Fruit fly (Drosophila melanogaster): ENCODE measurements around the gene CG17361.

CG17361 gene

DNA sequence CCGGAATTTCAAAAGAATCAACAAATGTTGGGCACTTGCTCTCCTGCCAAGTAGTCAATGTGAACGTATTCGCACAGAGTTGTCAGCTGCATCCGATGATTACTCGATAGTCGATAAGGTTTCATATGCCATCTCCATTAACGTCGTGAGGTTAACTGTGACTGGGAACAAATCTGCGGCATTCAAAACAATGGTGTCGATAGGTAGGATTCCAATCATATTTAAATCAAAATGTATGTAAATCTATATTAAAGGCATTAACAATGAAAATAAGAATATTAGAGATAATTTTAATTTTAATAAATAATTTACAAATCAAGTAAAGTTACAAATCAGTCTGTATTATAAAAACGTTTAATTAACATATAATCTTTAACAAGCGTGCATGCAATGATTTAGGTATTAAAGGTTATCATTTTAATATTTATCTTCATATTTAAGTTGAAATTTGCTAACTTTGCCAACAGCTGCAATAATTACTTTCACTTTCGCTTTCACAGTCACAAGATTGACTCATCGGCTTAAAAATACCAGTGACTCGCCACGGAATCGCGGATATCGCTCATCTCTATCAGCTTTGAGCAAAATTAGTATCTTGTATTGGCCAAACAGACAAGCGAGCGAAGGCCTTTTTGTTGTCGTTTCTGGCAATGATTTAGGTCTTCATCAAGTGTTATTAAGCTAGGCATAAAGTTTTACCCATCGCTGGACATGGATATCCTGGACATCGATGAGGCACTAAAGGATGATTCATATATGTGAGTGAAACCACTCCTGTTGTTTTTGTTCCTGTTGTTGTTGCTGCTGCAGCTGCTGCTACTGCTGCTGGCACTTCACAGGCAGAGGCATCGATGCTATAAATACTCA is 32.1 kb upstream of the CG17361 start, which contains the start of the genes Meics, Nxf3 and ssp2 (continued):
- TF ChIP-seq Med (GFP tag) (peak; percentile 84), Rfx (GFP tag; IDR thresholded peaks at IDR 0.05) (peak; percentile 71), grau (tag; optimal IDR thresholded peaks at IDR 0.05) (peak; percentile 13), ab (GFP tag; optimal IDR thresholded peaks at IDR 0.05) (no peak), emc (GFP tag; optimal IDR thresholded peaks at IDR 0.05) (no peak), CG5245 (GFP tag; optimal IDR thresholded peaks at IDR 0.05) (no peak), Asciz (GFP tag; optimal IDR thresholded peaks at IDR 0.05) (no peak), CG17361 (GFP tag; IDR thresholded peaks at IDR 0.05) (no peak; the same call in 2 of the 3 replicates), gce (GFP tag; IDR thresholded peaks at IDR 0.05) (no peak), BEAF-32 (GFP tag; optimal IDR thresholded peaks at IDR 0.05) (peak; percentile 85), CG7963 (GFP tag; IDR thresholded peaks at IDR 0.05; ENCODE audit: partially characterized antibody) (peak; percentile 65), fd96Cb (tag; optimal IDR thresholded peaks at IDR 0.05) (no peak), CG3838 (GFP tag; optimal IDR thresholded peaks at IDR 0.05) (no peak), Rx (GFP tag; IDR thresholded peaks at IDR 0.05) (peak; percentile 3; the same call in 1 of the 2 replicates), E2f2 (GFP tag; IDR thresholded peaks at IDR 0.05) (peak; percentile 35), Usf (GFP tag; optimal IDR thresholded peaks at IDR 0.05) (no peak)

DNA sequence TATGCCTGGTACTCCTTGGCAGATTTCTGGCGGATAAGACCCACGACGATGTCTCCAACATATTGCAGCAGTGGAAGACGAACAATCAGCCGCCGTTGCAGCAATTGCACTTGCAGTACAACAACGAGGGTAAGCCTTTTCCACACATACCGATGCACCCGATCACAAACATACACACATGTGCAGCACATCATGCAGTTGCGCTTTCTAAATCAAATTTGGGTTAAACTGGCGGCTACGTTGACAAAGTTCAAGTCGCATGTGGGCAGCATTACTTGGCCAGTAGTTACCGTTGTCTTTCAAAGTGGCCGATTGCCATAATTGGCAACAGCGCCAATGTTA is 31.5 kb upstream of the CG17361 start:
- TF ChIP-seq CG3065 (GFP tag; optimal IDR thresholded peaks at IDR 0.05): no peak
- no peak for TF ChIP-seq CG34224 (GFP tag; IDR thresholded peaks at IDR 0.05; ENCODE audit: partially characterized antibody)
- TF ChIP-seq MESR4 (GFP tag; optimal IDR thresholded peaks at IDR 0.05): peak; percentile 30
- peak; percentile 46 for TF ChIP-seq D (optimal IDR thresholded peaks at IDR 0.05)
- TF ChIP-seq D (GFP tag; optimal IDR thresholded peaks at IDR 0.05): no peak
- peak; percentile 87 for TF ChIP-seq nerfin-1 (tag; optimal IDR thresholded peaks at IDR 0.05)
- TF ChIP-seq CG31224 (GFP tag; IDR thresholded peaks at IDR 0.05): no peak
- TF ChIP-seq zfh1 (GFP tag; IDR thresholded peaks at IDR 0.05): no peak
- peak; percentile 84 for TF ChIP-seq cg (GFP tag; optimal IDR thresholded peaks at IDR 0.05)
- TF ChIP-seq CG8478 (optimal IDR thresholded peaks at IDR 0.05): peak; percentile 66
- TF ChIP-seq CG15696 (tag; optimal IDR thresholded peaks at IDR 0.05): no peak
- peak; percentile 16 for TF ChIP-seq twi (tag; optimal IDR thresholded peaks at IDR 0.05)
- no peak for TF ChIP-seq Hmx (GFP tag; optimal IDR thresholded peaks at IDR 0.05)
- no peak for TF ChIP-seq pho (GFP tag; optimal IDR thresholded peaks at IDR 0.05)
- no peak for TF ChIP-seq ci (GFP tag; IDR thresholded peaks at IDR 0.05)
- no peak for TF ChIP-seq unpg (GFP tag; optimal IDR thresholded peaks at IDR 0.05)
- no peak for TF ChIP-seq CG17385 (GFP tag; optimal IDR thresholded peaks at IDR 0.05)
- no peak for TF ChIP-seq Atf6 (GFP tag; IDR thresholded peaks at IDR 0.05)
- TF ChIP-seq CG6175 (GFP tag; IDR thresholded peaks at IDR 0.05): no peak

DNA sequence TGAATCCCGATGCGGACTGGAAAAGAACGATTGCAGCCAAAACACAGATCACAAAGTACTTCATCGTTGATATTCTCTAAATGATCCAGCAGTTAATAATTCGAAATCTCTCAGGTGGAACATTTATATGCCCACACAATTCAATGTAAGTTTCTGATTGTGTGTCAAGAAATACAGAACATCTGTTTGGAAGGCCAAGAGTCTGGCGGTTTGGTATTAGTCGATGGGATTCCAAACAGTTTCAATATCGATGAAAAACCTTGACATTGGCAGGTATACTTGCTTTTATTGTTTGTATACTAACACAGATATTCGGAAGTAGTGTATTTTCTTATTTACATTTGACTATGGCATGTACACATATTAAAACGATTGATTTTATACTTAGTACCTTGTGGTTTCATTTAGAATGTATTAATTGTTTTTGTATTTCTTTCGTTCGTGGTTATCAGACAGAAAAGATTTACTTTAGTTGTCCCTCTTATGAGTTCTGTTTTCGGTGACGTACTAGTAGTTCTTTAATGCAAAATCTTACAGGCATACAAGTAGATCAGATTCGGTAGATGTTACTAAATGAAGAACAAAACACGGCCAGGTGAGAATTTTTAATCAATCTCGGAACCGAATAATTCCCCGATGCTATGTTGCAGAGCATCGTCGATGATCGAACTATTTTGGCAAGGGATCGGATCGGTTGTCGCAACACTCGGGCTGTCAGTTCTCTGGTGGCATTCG is 23.4 kb upstream of the CG17361 start, which contains the start of the genes CG13738 and Hsc70-1:
Gene CG13738, minus strand, starts transcription at position 101 of the 735 bp plus-strand sequence.
Gene Hsc70-1, plus strand, starts transcription at position 685 of the 735 bp plus-strand sequence.
- no peak for TF ChIP-seq luna (GFP tag; optimal IDR thresholded peaks at IDR 0.05)
- TF ChIP-seq CG13296 (GFP tag; optimal IDR thresholded peaks at IDR 0.05): peak; percentile 39
- TF ChIP-seq CG3726 (GFP tag; IDR thresholded peaks at IDR 0.05): 0 out of 3 replicates have a peak, but pooled peaks have one; percentile 41
- TF ChIP-seq CG9932 (GFP tag; IDR thresholded peaks at IDR 0.05): no peak
- peak; percentile 25 for TF ChIP-seq fd3F (GFP tag; optimal IDR thresholded peaks at IDR 0.05)
- TF ChIP-seq CG18011 (GFP tag; optimal IDR thresholded peaks at IDR 0.05): no peak
